Worm (Caenorhabditis elegans) whole organism, mixed stage, embryonic: Measurements from ENCODE around the gene srv-34.

Experiments
- blmp-1 ChIP-seq: fragments of 150-350 bp; optimal IDR thresholded peaks from 2 replicates; lab custom pipeline; 2014; ENCODE audit warnings: missing biosample characterization, missing genetic modification characterization
- ceh-39 ChIP-seq: fragments of 150-350 bp; optimal IDR thresholded peaks from 2 replicates; lab custom pipeline; 2014; ENCODE audit warnings: missing biosample characterization, missing genetic modification characterization
- elt-3 ChIP-seq: fragments of 150-350 bp; optimal IDR thresholded peaks from 2 replicates; lab custom pipeline; 2014; ENCODE audit warnings: missing biosample characterization, missing genetic modification characterization
- mab-5 ChIP-seq: fragments of 150-350 bp; optimal IDR thresholded peaks from 2 replicates; lab custom pipeline; 2014; ENCODE audit warnings: missing biosample characterization, missing genetic modification characterization
- mep-1 ChIP-seq: fragments of 150-350 bp; optimal IDR thresholded peaks from 2 replicates; lab custom pipeline; 2017; ENCODE audit warnings: missing biosample characterization, missing genetic modification reagents, missing genetic modification characterization, inconsistent platforms
- nhr-12 ChIP-seq: fragments of 150-350 bp; optimal IDR thresholded peaks from 2 replicates; lab custom pipeline; 2014; ENCODE audit warnings: missing biosample characterization, missing genetic modification characterization
- nhr-28 ChIP-seq: fragments of 150-350 bp; optimal IDR thresholded peaks from 2 replicates; lab custom pipeline; 2014; ENCODE audit warnings: missing biosample characterization, missing genetic modification characterization
- sem-2 ChIP-seq: fragments of 200-800 bp; sonication (Bioruptor generic); optimal IDR thresholded peaks from 2 replicates; lab custom pipeline; 2018; ENCODE audit warnings: mild to moderate bottlenecking, missing genetic modification characterization, missing compliant biosample characterization
- snpc-4 ChIP-seq: fragments of 150-350 bp; optimal IDR thresholded peaks from 2 replicates; lab custom pipeline; 2014; ENCODE audit warnings: missing biosample characterization, missing genetic modification characterization
- sptf-1 ChIP-seq: sonication (generic microtip); optimal IDR thresholded peaks from 2 replicates; lab custom pipeline; 2017; ENCODE audit warnings: mild to moderate bottlenecking, missing genetic modification characterization, moderate library complexity, missing compliant biosample characterization
- unc-62 ChIP-seq: fragments of 150-350 bp; optimal IDR thresholded peaks from 2 replicates; lab custom pipeline; 2014; ENCODE audit warnings: missing biosample characterization, missing genetic modification reagents, missing genetic modification characterization
- zip-8 ChIP-seq: fragments of 150-350 bp; optimal IDR thresholded peaks from 2 replicates; lab custom pipeline; 2014; ENCODE audit warnings: missing biosample characterization, missing genetic modification characterization
- ztf-11 ChIP-seq: fragments of 150-350 bp; optimal IDR thresholded peaks from 2 replicates; lab custom pipeline; 2014; ENCODE audit warnings: missing biosample characterization, missing genetic modification characterization

DNA sequence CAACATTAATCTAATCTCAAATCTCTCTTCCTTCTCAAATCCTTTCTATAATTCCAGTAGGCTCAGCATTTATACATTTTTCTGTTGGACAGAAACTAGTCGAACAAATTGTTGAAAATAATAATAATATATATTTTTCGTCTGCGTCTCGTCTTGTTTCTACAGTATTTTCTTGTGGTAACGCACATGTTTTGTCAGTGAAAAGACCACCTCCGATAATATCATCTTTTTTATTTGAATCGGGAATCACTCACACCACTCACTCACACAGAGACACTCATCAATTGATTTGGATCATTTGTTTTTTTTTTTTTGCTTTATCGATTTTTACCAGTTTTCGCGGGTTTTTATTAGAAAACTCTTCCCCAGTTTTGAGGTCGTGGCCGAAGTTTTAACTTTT is 19.9 kb downstream of the srv-34 start:
- no peak for TF ChIP-seq sem-2 (GFP tag; lab: Kevin White, UChicago)
- TF ChIP-seq ceh-39 (tag; lab: Kevin White, UChicago): no peak
- no peak for TF ChIP-seq snpc-4 (tag; lab: Kevin White, UChicago)
- TF ChIP-seq nhr-28 (tag; lab: Kevin White, UChicago): no peak
- TF ChIP-seq sptf-1 (tag; lab: Kevin White, UChicago): no peak
- TF ChIP-seq blmp-1 (tag; lab: Kevin White, UChicago): no peak
- TF ChIP-seq ztf-11 (tag; lab: Kevin White, UChicago): no peak
- TF ChIP-seq mep-1 (tag; lab: Kevin White, UChicago): no peak
- TF ChIP-seq nhr-12 (tag; lab: Kevin White, UChicago): no peak
- TF ChIP-seq elt-3 (tag; lab: Kevin White, UChicago): no peak
- no peak for TF ChIP-seq mab-5
- no peak for TF ChIP-seq zip-8 (tag; lab: Kevin White, UChicago)
- TF ChIP-seq unc-62 (GFP tag; lab: Kevin White, UChicago): no peak
